Worm (Caenorhabditis elegans) whole organism, dauer: ENCODE measurements around the gene Y42H9AR.2.

Experiments
- unc-62 ChIP-seq: sonication (generic microtip); optimal IDR thresholded peaks from 2 replicates; lab custom pipeline; 2017; ENCODE audit warnings: missing biosample characterization, missing genetic modification reagents, missing genetic modification characterization

Y42H9AR.2 gene

DNA sequence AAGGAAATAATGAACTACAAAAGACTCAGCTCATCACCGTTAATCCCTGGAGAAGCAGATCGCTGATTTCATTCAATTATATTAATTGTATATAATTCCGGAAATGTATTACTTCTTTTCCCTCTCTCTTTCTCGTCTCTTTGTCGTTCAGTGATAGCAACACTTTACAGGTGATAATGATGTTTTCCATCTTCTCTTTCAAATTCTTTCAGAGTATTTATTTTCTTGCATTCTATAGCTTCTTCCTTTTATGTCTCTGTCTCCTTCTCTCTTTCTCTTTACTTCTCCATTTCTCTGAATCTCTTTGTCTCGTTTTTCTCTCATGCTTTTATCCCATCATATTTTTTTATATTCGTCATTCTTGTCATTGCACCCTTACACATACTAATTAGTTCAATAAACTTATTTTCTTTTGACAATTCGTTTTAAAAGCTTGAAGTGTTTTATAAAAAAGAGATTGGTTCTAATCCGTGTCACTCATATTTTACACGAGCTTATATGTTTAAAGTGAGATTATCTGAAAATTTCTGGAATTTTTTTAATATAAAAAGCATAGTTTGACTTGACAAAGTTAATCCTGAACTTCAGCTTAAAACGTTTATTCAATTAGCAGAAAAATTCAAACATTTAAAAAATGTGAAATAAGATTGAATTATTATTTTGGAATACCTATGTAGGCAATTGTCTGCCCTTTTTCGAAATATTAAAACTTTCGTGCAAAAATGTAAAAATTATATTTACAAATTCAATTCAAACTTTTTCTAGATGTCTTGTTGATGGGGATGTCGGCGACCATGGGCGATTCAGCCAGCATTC lies 43.2 kb downstream of the Y42H9AR.2 start, which contains the start of gene pmk-2:
pmk-2 (plus strand) TSS at position 766 of the 816 bp plus-strand sequence.
- no peak for TF ChIP-seq unc-62 (GFP tag; lab: Kevin White, UChicago)

DNA sequence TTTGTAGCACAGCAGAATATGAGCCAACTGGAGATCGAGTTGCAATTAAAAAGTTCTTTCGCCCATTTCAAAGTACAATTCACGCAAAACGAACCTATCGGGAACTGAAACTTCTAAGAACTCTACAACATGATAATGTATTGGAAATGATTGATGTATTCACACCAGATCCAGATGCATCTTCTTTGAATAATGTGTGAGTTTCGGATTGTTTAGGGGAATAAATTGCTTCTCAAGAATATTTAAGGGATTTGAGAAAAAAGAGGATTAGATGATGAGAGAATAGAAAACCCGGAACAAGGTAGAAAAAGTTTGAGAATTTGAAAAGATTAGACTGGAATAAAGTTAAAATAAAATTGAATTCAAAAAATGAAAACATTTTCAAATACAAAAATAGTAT lies 44.6 kb downstream of the Y42H9AR.2 start:
- no peak for TF ChIP-seq unc-62 (GFP tag; lab: Kevin White, UChicago)

DNA sequence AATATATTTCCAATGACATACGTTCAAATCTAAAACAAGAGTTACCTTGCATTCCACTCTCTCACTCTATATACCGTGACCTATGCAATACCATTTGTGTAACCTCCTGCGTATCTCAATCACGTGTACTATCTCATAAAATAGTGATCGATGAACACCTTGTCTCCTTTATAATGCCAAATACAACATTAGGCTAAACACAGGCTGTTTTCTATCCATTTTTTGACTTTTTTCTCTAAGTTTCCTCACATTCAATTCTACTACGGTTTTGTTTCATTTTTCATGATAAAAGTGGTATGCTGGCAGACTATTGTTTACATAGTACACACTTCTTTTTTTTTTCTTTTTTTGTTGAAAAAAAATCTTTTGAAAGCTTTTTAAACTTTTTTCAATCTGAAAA lies 46.6 kb downstream of the Y42H9AR.2 start:
- TF ChIP-seq unc-62 (GFP tag; lab: Kevin White, UChicago), result no peak

DNA sequence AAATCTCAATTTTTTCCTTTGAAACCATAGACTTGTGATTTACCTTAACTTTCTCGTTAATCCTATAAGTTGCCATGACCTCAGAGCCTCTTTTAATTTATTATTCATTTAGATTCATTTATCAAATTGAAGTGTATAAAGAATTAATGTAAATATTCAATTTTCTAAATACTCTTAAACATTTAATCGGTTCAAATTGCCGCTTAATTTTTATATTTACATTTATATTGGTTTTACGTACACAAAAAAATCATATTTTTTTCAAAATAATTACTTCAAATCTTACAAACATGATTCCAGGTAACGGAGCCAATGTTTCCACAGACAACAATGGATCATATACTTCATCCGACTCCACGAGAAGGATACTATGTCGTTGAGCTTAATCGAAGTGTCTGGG lies 48.8 kb downstream of the Y42H9AR.2 start, which contains the start of gene pmk-1:
pmk-1 (plus strand) TSS at position 301 of the 400 bp plus-strand sequence.
- no peak for TF ChIP-seq unc-62 (GFP tag; lab: Kevin White, UChicago)
